Fruit fly (Drosophila melanogaster) whole organism, embryonic: ENCODE measurements around the gene HP1c.

ENCODE experiments used
- CG10431 ChIP-seq: fragments of 200-800 bp; sonication (Bioruptor generic); optimal IDR thresholded peaks from 3 replicates; lab custom pipeline; 2018; ENCODE audit warnings: missing biosample characterization, mild to moderate bottlenecking, missing genetic modification characterization
- CG11247 ChIP-seq: fragments of 200-800 bp; sonication (Bioruptor generic); IDR thresholded peaks from 2 replicates; pipeline ENCODE4 v1.3.6; 2022; ENCODE audit warnings: missing biosample characterization, missing genetic modification characterization
- CG12942 ChIP-seq: fragments of 200-800 bp; sonication (Bioruptor generic); optimal IDR thresholded peaks from 3 replicates; lab custom pipeline; 2016; ENCODE audit warnings: missing biosample characterization, missing genetic modification characterization
- CG4617 ChIP-seq: fragments of 200-800 bp; sonication (Bioruptor generic); optimal IDR thresholded peaks from 3 replicates; lab custom pipeline; 2016; ENCODE audit warnings: missing biosample characterization, missing genetic modification characterization, borderline replicate concordance
- Rx ChIP-seq: fragments of 200-800 bp; sonication (Bioruptor generic); IDR thresholded peaks from 2 replicates; pipeline ENCODE4 v1.3.6; 2022; ENCODE audit warnings: missing biosample characterization, missing genetic modification characterization
- Ssrp ChIP-seq: fragments of 200-800 bp; sonication (Bioruptor generic); optimal IDR thresholded peaks from 2 replicates; lab custom pipeline; 2018; ENCODE audit warnings: missing biosample characterization, mild to moderate bottlenecking, missing genetic modification characterization, moderate library complexity
- Usf ChIP-seq: fragments of 200-800 bp; sonication (Bioruptor generic); optimal IDR thresholded peaks from 2 replicates; lab custom pipeline; 2017; ENCODE audit warnings: missing genotype, missing biosample characterization, missing genetic modification characterization
- bcd ChIP-seq: fragments of 200-800 bp; sonication (Bioruptor generic); optimal IDR thresholded peaks from 2 replicates; lab custom pipeline; 2017; ENCODE audit warnings: missing biosample characterization, mild to moderate bottlenecking, missing genetic modification characterization
- btn ChIP-seq: fragments of 200-800 bp; sonication (Bioruptor generic); optimal IDR thresholded peaks from 2 replicates; lab custom pipeline; 2016; ENCODE audit warnings: missing biosample characterization, missing genetic modification characterization
- psq ChIP-seq: fragments of 200-800 bp; sonication (Bioruptor generic); optimal IDR thresholded peaks from 2 replicates; lab custom pipeline; 2017; ENCODE audit warnings: missing biosample characterization, missing genetic modification characterization

DNA sequence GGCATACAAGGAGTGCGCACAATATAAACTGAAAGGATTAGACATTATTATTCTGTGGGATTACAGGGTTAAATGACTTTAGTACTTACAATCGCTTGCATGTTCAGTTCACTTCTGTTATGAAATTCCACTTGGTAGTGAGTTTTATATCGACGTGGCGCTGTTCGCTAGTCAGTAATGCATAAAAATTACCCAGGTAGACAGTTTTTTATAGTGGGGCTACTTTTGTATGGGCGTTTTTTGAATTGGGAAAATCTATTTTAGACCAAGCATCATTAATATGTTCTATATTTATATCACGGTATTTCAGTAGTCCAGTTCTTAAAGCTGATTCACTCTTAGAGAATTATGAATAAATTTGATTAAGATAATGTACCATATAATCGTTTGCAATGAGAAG lies 26.2 kb downstream of the HP1c start, which contains the start of gene CG43095:
- no peak for TF ChIP-seq Rx (GFP tag; lab: Robert Waterston, UW)
- TF ChIP-seq Usf (GFP tag; lab: Kevin White, UChicago): no peak
- TF ChIP-seq CG10431: no peak
- no peak for TF ChIP-seq Ssrp (tag; lab: Kevin White, UChicago)
- no peak for TF ChIP-seq CG12942 (GFP tag; lab: Kevin White, UChicago)
- no peak for TF ChIP-seq CG11247 (GFP tag; lab: Robert Waterston, UW)
- TF ChIP-seq CG4617: no peak
- TF ChIP-seq btn (GFP tag; lab: Kevin White, UChicago): no peak
- no peak for TF ChIP-seq psq (GFP tag; lab: Kevin White, UChicago)
- no peak for TF ChIP-seq bcd
